Fruit fly (Drosophila melanogaster) whole organism, prepupa: ENCODE data around the gene Arl4.

Source experiments
- CG11902 ChIP-seq: fragments of 200-800 bp; sonication (Bioruptor generic); optimal IDR thresholded peaks from 3 replicates; lab custom pipeline; 2016; ENCODE audit warnings: missing biosample characterization, missing genetic modification characterization
- Sox102F ChIP-seq: fragments of 200-800 bp; sonication (Bioruptor generic); optimal IDR thresholded peaks from 2 replicates; lab custom pipeline; 2016; ENCODE audit warnings: missing biosample characterization, mild to moderate bottlenecking, missing genetic modification characterization
- Sox14 ChIP-seq: fragments of 200-800 bp; sonication (Bioruptor generic); optimal IDR thresholded peaks from 3 replicates; lab custom pipeline; 2016; ENCODE audit warnings: missing biosample characterization, missing genetic modification characterization
- achi ChIP-seq: fragments of 200-800 bp; sonication (Bioruptor generic); optimal IDR thresholded peaks from 3 replicates; lab custom pipeline; 2016; ENCODE audit warnings: missing biosample characterization, missing genetic modification characterization
- fkh ChIP-seq: fragments of 200-800 bp; sonication (Bioruptor generic); optimal IDR thresholded peaks from 3 replicates; lab custom pipeline; 2017; ENCODE audit warnings: missing biosample characterization, mild to moderate bottlenecking, missing genetic modification characterization, moderate library complexity
- spab ChIP-seq: fragments of 200-800 bp; sonication (Bioruptor generic); optimal IDR thresholded peaks from 2 replicates; lab custom pipeline; 2017; ENCODE audit warnings: missing biosample characterization, mild to moderate bottlenecking, missing genetic modification characterization, missing genetic modification reagents

dm6 chr4:193386-194334 is 14.5 kb upstream of the Arl4 start, which contains the start of gene Abcd1:
- TF ChIP-seq fkh (GFP tag; lab: Kevin White, UChicago) (no peak), Sox102F (GFP tag; lab: Kevin White, UChicago) (no peak), achi (no peak), Sox14 (GFP tag; lab: Kevin White, UChicago) (no peak), CG11902 (no peak), spab (GFP tag; lab: Kevin White, UChicago) (no peak)
